Worm (Caenorhabditis elegans): ENCODE data around the gene T19C3.2.

ce11 chrIII:577467-577866 lies 39.9 kb downstream of the T19C3.2 start, which contains the start of gene gtf-2H5:
- TF ChIP-seq hmg-1.2 (GFP tag; IDR thresholded peaks at IDR 0.05) (no peak), lin-54 (GFP tag; optimal IDR thresholded peaks at IDR 0.05) (no peak), snpc-4 (GFP tag; optimal IDR thresholded peaks at IDR 0.05) (no peak), snpc-4 (tag; optimal IDR thresholded peaks at IDR 0.05) (no peak), unc-62 (GFP tag; optimal IDR thresholded peaks at IDR 0.05) (no peak), dpl-1 (GFP tag; optimal IDR thresholded peaks at IDR 0.05) (no peak), sdz-38 (tag; optimal IDR thresholded peaks at IDR 0.05) (no peak), xnd-1 (tag; optimal IDR thresholded peaks at IDR 0.05) (no peak), mxl-1 (tag; optimal IDR thresholded peaks at IDR 0.05) (no peak), F23B12.7 (tag; optimal IDR thresholded peaks at IDR 0.05; ENCODE audit: insufficient read depth) (no peak), F22D6.2 (tag; optimal IDR thresholded peaks at IDR 0.05) (no peak), ztf-6 (GFP tag; IDR thresholded peaks at IDR 0.05) (no peak), F39B2.1 (GFP tag; IDR thresholded peaks at IDR 0.05) (no peak), F52B5.7 (tag; optimal IDR thresholded peaks at IDR 0.05) (no peak), ceh-79 (tag; optimal IDR thresholded peaks at IDR 0.05) (no peak)
